Worm (Caenorhabditis elegans): Measurements from ENCODE around the gene F42E8.1.

DNA sequence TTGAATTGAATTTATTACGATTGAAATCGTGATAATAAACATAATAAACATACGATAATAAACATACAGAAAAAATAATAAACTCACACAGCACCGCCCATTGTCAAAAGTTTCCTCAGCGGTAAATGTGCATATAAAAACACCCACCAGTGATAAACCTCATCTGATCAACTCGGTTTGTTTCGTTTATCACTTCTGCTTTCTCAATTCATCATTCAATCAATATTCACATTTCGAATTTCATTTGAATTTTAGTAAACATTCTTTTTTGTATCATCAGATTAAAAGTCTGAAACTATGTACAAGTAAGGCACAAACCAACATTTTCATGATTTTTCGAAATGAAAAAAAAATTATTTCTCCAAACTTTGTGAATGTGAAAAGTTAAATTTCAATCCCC lies 48.8 kb upstream of the F42E8.1 start, which contains the start of gene try-10:
- TF ChIP-seq ceh-16 (tag; optimal IDR thresholded peaks at IDR 0.05) (no peak), nhr-77 (tag; optimal IDR thresholded peaks at IDR 0.05) (no peak), unc-62 (GFP tag; optimal IDR thresholded peaks at IDR 0.05) (no peak), ZK546.5 (tag; optimal IDR thresholded peaks at IDR 0.05) (no peak), nhr-12 (tag; optimal IDR thresholded peaks at IDR 0.05) (no peak), elt-3 (tag; optimal IDR thresholded peaks at IDR 0.05) (no peak), nhr-11 (tag; optimal IDR thresholded peaks at IDR 0.05) (no peak), ceh-82 (tag; optimal IDR thresholded peaks at IDR 0.05) (no peak), ztf-11 (tag; optimal IDR thresholded peaks at IDR 0.05) (no peak), lin-39 (tag; optimal IDR thresholded peaks at IDR 0.05) (no peak), lin-13 (GFP tag; optimal IDR thresholded peaks at IDR 0.05) (no peak)
